Worm (Caenorhabditis elegans) whole organism, mixed stage, embryonic: ENCODE data around the gene F35E12.2.

Experiments used
- flh-1 ChIP-seq: fragments of 200-800 bp; sonication (Bioruptor generic); optimal IDR thresholded peaks from 2 replicates; lab custom pipeline; 2018; ENCODE audit warnings: mild to moderate bottlenecking, missing genetic modification characterization, moderate library complexity, missing compliant biosample characterization
- ham-2 ChIP-seq: fragments of 200-800 bp; sonication (Bioruptor generic); optimal IDR thresholded peaks from 2 replicates; lab custom pipeline; 2018; ENCODE audit warnings: mild to moderate bottlenecking, missing genetic modification characterization, missing compliant biosample characterization
- nhr-237 ChIP-seq: fragments of 150-350 bp; optimal IDR thresholded peaks from 2 replicates; lab custom pipeline; 2014; ENCODE audit warnings: missing biosample characterization, missing genetic modification characterization
- pha-4 ChIP-seq: fragments of 150-350 bp; optimal IDR thresholded peaks from 2 replicates; lab custom pipeline; 2018; ENCODE audit warnings: missing biosample characterization, missing genetic modification reagents, missing genetic modification characterization
- snpc-4 ChIP-seq: fragments of 150-350 bp; optimal IDR thresholded peaks from 2 replicates; lab custom pipeline; 2014; ENCODE audit warnings: missing biosample characterization, missing genetic modification characterization
- unc-62 ChIP-seq: fragments of 150-350 bp; optimal IDR thresholded peaks from 2 replicates; lab custom pipeline; 2014; ENCODE audit warnings: missing biosample characterization, missing genetic modification reagents, missing genetic modification characterization

- TF ChIP-seq pha-4 (tag; lab: Kevin White, UChicago) (no peak), unc-62 (GFP tag; lab: Kevin White, UChicago) (no peak), snpc-4 (tag; lab: Kevin White, UChicago) (no peak), flh-1 (GFP tag; lab: Kevin White, UChicago) (no peak), ham-2 (GFP tag; lab: Kevin White, UChicago) (no peak), nhr-237 (tag; lab: Kevin White, UChicago) (no peak)
Measured at ce11 chrV:13762426-13763127, 37.9 kb upstream of the F35E12.2 start, which contains the start of gene F20G2.6.
